Worm (Caenorhabditis elegans) whole organism, young adult: ENCODE results near the gene acp-1.

Experiments used
- F37B4.10 ChIP-seq: fragments of 200-800 bp; sonication (Bioruptor generic); IDR thresholded peaks from 2 replicates; pipeline ENCODE4 v1.3.6; 2022; ENCODE audit warnings: missing genetic modification characterization, missing compliant biosample characterization
- F57C9.4 ChIP-seq: sonication (generic microtip); optimal IDR thresholded peaks from 2 replicates; lab custom pipeline; 2017; ENCODE audit warnings: mild to moderate bottlenecking, missing genetic modification characterization, missing compliant biosample characterization
- K12H6.12 ChIP-seq: fragments of 200-800 bp; sonication (Bioruptor generic); optimal IDR thresholded peaks from 2 replicates; lab custom pipeline; 2018; ENCODE audit warnings: mild to moderate bottlenecking, missing genetic modification characterization, missing compliant biosample characterization
- Y53G8AR.9 ChIP-seq: fragments of 200-800 bp; sonication (Bioruptor generic); conservative IDR thresholded peaks from 2 replicates; pipeline ENCODE4 v1.3.6; 2022; ENCODE audit warnings: missing genetic modification reagents, missing genetic modification characterization, missing compliant biosample characterization
- Y56A3A.18 ChIP-seq: fragments of 200-800 bp; sonication (Bioruptor generic); IDR thresholded peaks from 2 replicates; pipeline ENCODE4 v1.3.6; 2022; ENCODE audit warnings: missing genetic modification reagents, missing genetic modification characterization, missing compliant biosample characterization
- aptf-2 ChIP-seq: fragments of 200-800 bp; sonication (Bioruptor generic); conservative IDR thresholded peaks from 2 replicates; pipeline ENCODE4 v1.3.6; 2022; ENCODE audit warnings: missing genetic modification reagents, missing genetic modification characterization, missing compliant biosample characterization
- atf-7 ChIP-seq: sonication (generic microtip); optimal IDR thresholded peaks from 2 replicates; lab custom pipeline; 2017; ENCODE audit warnings: mild to moderate bottlenecking, missing genetic modification characterization, missing compliant biosample characterization
- attf-5 ChIP-seq: fragments of 200-800 bp; sonication (Bioruptor generic); optimal IDR thresholded peaks from 2 replicates; lab custom pipeline; 2018; ENCODE audit warnings: mild to moderate bottlenecking, missing genetic modification characterization, missing compliant biosample characterization
- attf-6 ChIP-seq: fragments of 200-800 bp; sonication (Bioruptor generic); IDR thresholded peaks from 2 replicates; pipeline ENCODE4 v1.3.6; 2022; ENCODE audit warnings: missing genetic modification reagents, missing genetic modification characterization, missing compliant biosample characterization
- ceh-100 ChIP-seq: fragments of 200-800 bp; sonication (Bioruptor generic); IDR thresholded peaks from 2 replicates; pipeline ENCODE4 v1.3.6; 2022; ENCODE audit warnings: missing genetic modification reagents, missing genetic modification characterization, missing compliant biosample characterization
- ceh-27 ChIP-seq: fragments of 200-800 bp; sonication (Bioruptor generic); optimal IDR thresholded peaks from 2 replicates; lab custom pipeline; 2018; ENCODE audit warnings: mild to moderate bottlenecking, missing genetic modification characterization, moderate library complexity, missing compliant biosample characterization
- ceh-79 ChIP-seq: sonication (generic microtip); optimal IDR thresholded peaks from 2 replicates; lab custom pipeline; 2017; ENCODE audit warnings: mild to moderate bottlenecking, missing genetic modification characterization, missing compliant biosample characterization
- chd-7 ChIP-seq: sonication (generic microtip); optimal IDR thresholded peaks from 2 replicates; lab custom pipeline; 2016; ENCODE audit warnings: mild to moderate bottlenecking, missing genetic modification characterization, moderate library complexity, missing compliant biosample characterization
- egrh-3 ChIP-seq: fragments of 200-800 bp; sonication (Bioruptor generic); IDR thresholded peaks from 2 replicates; pipeline ENCODE4 v1.3.6; 2022; ENCODE audit warnings: missing genetic modification reagents, missing genetic modification characterization, missing compliant biosample characterization
- ets-4 ChIP-seq: fragments of 200-800 bp; sonication (Bioruptor generic); optimal IDR thresholded peaks from 2 replicates; lab custom pipeline; 2018; ENCODE audit warnings: mild to moderate bottlenecking, missing genetic modification characterization, missing compliant biosample characterization
- hlh-26 ChIP-seq: fragments of 200-800 bp; sonication (Bioruptor generic); conservative IDR thresholded peaks from 2 replicates; pipeline ENCODE4 v1.3.6; 2022; ENCODE audit warnings: missing genetic modification reagents, missing genetic modification characterization, missing compliant biosample characterization
- hsf-1 ChIP-seq: fragments of 200-800 bp; sonication (Bioruptor generic); IDR thresholded peaks from 2 replicates; pipeline ENCODE4 v1.3.6; 2022; ENCODE audit warnings: missing genetic modification reagents, missing genetic modification characterization, missing compliant biosample characterization
- let-607 ChIP-seq, 2 experiments: fragments of 200-800 bp in 1 of 2; sonication (Bioruptor generic) in 1 of 2; sonication (generic microtip) in 1 of 2; optimal IDR thresholded peaks; 2 replicates each; lab custom pipeline; 2016 to 2018; ENCODE audit warnings: mild to moderate bottlenecking in 2 of 2, missing compliant biosample characterization in 2 of 2, missing genetic modification characterization in 2 of 2, moderate library complexity in 2 of 2, missing genotype in 1 of 2
- lsy-27 ChIP-seq: sonication (generic microtip); optimal IDR thresholded peaks from 2 replicates; lab custom pipeline; 2017; ENCODE audit warnings: missing genetic modification characterization, mild to moderate bottlenecking, missing compliant biosample characterization, antibody characterized with exemption, missing genotype, borderline replicate concordance; ENCODE audit not compliant: insufficient read depth
- madf-3 ChIP-seq: fragments of 200-800 bp; sonication (Bioruptor generic); IDR thresholded peaks from 2 replicates; pipeline ENCODE4 v1.3.6; 2022; ENCODE audit warnings: missing genetic modification reagents, missing genetic modification characterization, missing compliant biosample characterization
- nfya-2 ChIP-seq: fragments of 200-800 bp; sonication (Bioruptor generic); IDR thresholded peaks from 2 replicates; pipeline ENCODE4 v1.3.6; 2022; ENCODE audit warnings: missing genetic modification reagents, missing genetic modification characterization, missing compliant biosample characterization
- nfyb-1 ChIP-seq: fragments of 200-800 bp; sonication (Bioruptor generic); IDR thresholded peaks from 2 replicates; pipeline ENCODE4 v1.3.6; 2022; ENCODE audit warnings: missing genetic modification reagents, missing genetic modification characterization, missing compliant biosample characterization
- nhr-120 ChIP-seq: fragments of 200-800 bp; sonication (Bioruptor generic); IDR thresholded peaks from 2 replicates; pipeline ENCODE4 v1.3.6; 2022; ENCODE audit warnings: missing genetic modification characterization, missing compliant biosample characterization
- nhr-27 ChIP-seq: fragments of 200-800 bp; sonication (Bioruptor generic); optimal IDR thresholded peaks from 2 replicates; lab custom pipeline; 2018; ENCODE audit warnings: mild to moderate bottlenecking, missing genetic modification characterization, moderate library complexity, missing compliant biosample characterization
- nhr-80 ChIP-seq: sonication (generic microtip); optimal IDR thresholded peaks from 2 replicates; lab custom pipeline; 2016; ENCODE audit warnings: missing genetic modification characterization, missing compliant biosample characterization
- rcor-1 ChIP-seq: fragments of 200-800 bp; sonication (Bioruptor generic); IDR thresholded peaks from 2 replicates; pipeline ENCODE4 v1.3.6; 2022; ENCODE audit warnings: missing genetic modification reagents, missing genetic modification characterization, missing compliant biosample characterization
- tlf-1 ChIP-seq: fragments of 200-800 bp; sonication (Bioruptor generic); optimal IDR thresholded peaks from 2 replicates; lab custom pipeline; 2018; ENCODE audit warnings: mild to moderate bottlenecking, missing genetic modification characterization, missing compliant biosample characterization
- ztf-18 ChIP-seq: sonication (generic microtip); optimal IDR thresholded peaks from 2 replicates; lab custom pipeline; 2016; ENCODE audit warnings: missing genotype, mild to moderate bottlenecking, missing genetic modification characterization, missing compliant biosample characterization
- ztf-22 ChIP-seq: fragments of 200-800 bp; sonication (Bioruptor generic); optimal IDR thresholded peaks from 2 replicates; lab custom pipeline; 2018; ENCODE audit warnings: mild to moderate bottlenecking, missing genetic modification characterization, moderate library complexity, missing compliant biosample characterization

The acp-1 gene

ce11 chrX:3405813-3406212 lies 20.6 kb upstream of the acp-1 start:
- TF ChIP-seq Y56A3A.18 (peak; percentile 59; the same call in 1 of the 2 replicates), Y53G8AR.9 (GFP tag; lab: Robert Waterston, UW) (0 out of 2 replicates have a peak, but pooled peaks have one; percentile 54)

- no peak for TF ChIP-seq ceh-79
- peak in 1 of 2 experiments; percentile 69 for TF ChIP-seq let-607 (tag; optimal IDR thresholded peaks at IDR 0.05; lab: Kevin White, UChicago)
- TF ChIP-seq chd-7: peak; percentile 56
- peak; percentile 66 for TF ChIP-seq atf-7 (tag; lab: Kevin White, UChicago)
- TF ChIP-seq aptf-2 (GFP tag; lab: Robert Waterston, UW): no peak
- peak; percentile 83 for TF ChIP-seq nhr-80 (tag; lab: Kevin White, UChicago)
- no peak for TF ChIP-seq hsf-1 (GFP tag; lab: Robert Waterston, UW)
- no peak for TF ChIP-seq ceh-100 (GFP tag; lab: Robert Waterston, UW)
- TF ChIP-seq ztf-22 (GFP tag; lab: Kevin White, UChicago): peak; percentile 58
These were observed 17.9 kb upstream of the acp-1 start, which contains the start of gene vit-5 for ce11 chrX:3403195-3403594. Gene vit-5, plus strand, starts transcription at chrX:3403471.

- TF ChIP-seq ztf-18 (tag; lab: Kevin White, UChicago) (no peak), ztf-22 (GFP tag; lab: Kevin White, UChicago) (no peak), ets-4 (GFP tag; lab: Kevin White, UChicago) (no peak), nfya-2 (GFP tag; lab: Robert Waterston, UW) (no peak), madf-3 (no peak), egrh-3 (no peak), nhr-120 (GFP tag; lab: Robert Waterston, UW) (no peak)
These were observed 16.4 kb upstream of the acp-1 start, which contains the start of gene C04F6.9 for ce11 chrX:3401701-3402100. Gene C04F6.9, plus strand, starts transcription at chrX:3402001.

- no peak for TF ChIP-seq F57C9.4 (tag; lab: Kevin White, UChicago)
- TF ChIP-seq lsy-27: no peak
- no peak for TF ChIP-seq ceh-27
- no peak for TF ChIP-seq hlh-26
- TF ChIP-seq attf-5: no peak
- no peak for TF ChIP-seq nhr-27 (tag; lab: Kevin White, UChicago)
- no peak for TF ChIP-seq rcor-1 (GFP tag; lab: Robert Waterston, UW)
- no peak for TF ChIP-seq ztf-18 (tag; lab: Kevin White, UChicago)
- TF ChIP-seq tlf-1 (GFP tag; lab: Kevin White, UChicago): no peak
These were observed 15.1 kb upstream of the acp-1 start for ce11 chrX:3400387-3400786.

ce11 chrX:3399917-3400316 lies 14.7 kb upstream of the acp-1 start, which contains the start of gene cht-1:
Gene cht-1, minus strand, starts transcription at chrX:3400017.
- TF ChIP-seq aptf-2 (GFP tag; lab: Robert Waterston, UW): no peak
- no peak for TF ChIP-seq K12H6.12 (tag; lab: Kevin White, UChicago)
- no peak for TF ChIP-seq attf-6
- no peak for TF ChIP-seq nfyb-1 (GFP tag; lab: Robert Waterston, UW)
- TF ChIP-seq madf-3: no peak
- no peak for TF ChIP-seq F37B4.10 (GFP tag; lab: Robert Waterston, UW)

- TF ChIP-seq tlf-1 (GFP tag; lab: Kevin White, UChicago): no peak
- TF ChIP-seq, all 124 proteins: peak for 0
These were observed 11.5 kb upstream of the acp-1 start for ce11 chrX:3396735-3397134.
